Comparison of ENCODE assay signal across 3 fruit fly cellular contexts in the genomic region with DNA sequence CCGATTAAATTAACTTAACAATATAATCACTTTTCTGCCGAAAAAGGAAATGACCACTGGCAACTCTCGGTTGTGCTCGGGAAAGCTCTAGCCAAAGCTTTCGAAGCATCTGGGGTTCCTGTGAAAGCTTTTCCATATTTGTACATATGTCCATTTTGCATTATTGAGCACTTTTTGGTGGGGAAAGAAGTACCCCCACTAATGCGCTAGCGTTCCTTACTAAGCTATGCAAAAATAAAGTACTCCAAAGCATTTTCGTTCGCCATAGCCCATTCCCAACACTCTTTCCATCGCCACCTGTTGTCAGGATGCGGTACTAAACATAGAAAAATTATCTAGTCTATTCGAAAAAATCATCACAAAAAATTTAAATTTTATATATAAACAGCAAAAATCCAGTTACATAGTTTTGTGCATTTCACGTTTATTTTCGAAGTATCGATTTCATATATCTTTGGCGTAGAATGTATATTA.
A peak's percentile ranks its signal among the peaks of the same experiment; 100 is the strongest.
TF ChIP-seq lines count a peak whose summit lies in the region.

Nepl16 (minus strand) TSS at position 51 of the 474 bp plus-strand sequence.

- TF ChIP-seq CTCF in S2 (optimal IDR thresholded peaks at IDR 0.05; lab: Kevin White, UChicago): peak; percentile 38 to 68
- peak; percentile 88 for TF ChIP-seq CTCF in whole organism, embryonic (GFP tag; optimal IDR thresholded peaks at IDR 0.05; lab: Kevin White, UChicago)

TF ChIP-seq in Kc167, 6 proteins besides CTCF, POLR2A, EP300 and RAD21:
- TF ChIP-seq h (optimal IDR thresholded peaks at IDR 0.05; lab: Kevin White, UChicago) (peak; percentile 80), Sin3A (optimal IDR thresholded peaks at IDR 0.05; lab: Kevin White, UChicago) (no peak)
TF ChIP-seq in Kc167: peak in this region for 1.

TF ChIP-seq in whole organism, embryonic, 481 proteins besides CTCF, POLR2A, EP300 and RAD21:
- TF ChIP-seq CG8359 (GFP tag; optimal IDR thresholded peaks at IDR 0.05; lab: Kevin White, UChicago; ENCODE audit: borderline replicate concordance): no peak
- TF ChIP-seq zfh1 (GFP tag; IDR thresholded peaks at IDR 0.05; lab: Robert Waterston, UW): no peak
- TF ChIP-seq GATAe (GFP tag; conservative IDR thresholded peaks at IDR 0.05; lab: Robert Waterston, UW): no peak
- TF ChIP-seq esg (GFP tag; conservative IDR thresholded peaks at IDR 0.05; lab: Robert Waterston, UW): no peak
- TF ChIP-seq CG1529 (GFP tag; optimal IDR thresholded peaks at IDR 0.05; lab: Kevin White, UChicago): no peak
- no peak for TF ChIP-seq CG13624 (GFP tag; optimal IDR thresholded peaks at IDR 0.05; lab: Kevin White, UChicago)
- TF ChIP-seq C15 (GFP tag; IDR thresholded peaks at IDR 0.05; lab: Robert Waterston, UW): no peak
- peak; percentile 88 for TF ChIP-seq CG14965 (GFP tag; optimal IDR thresholded peaks at IDR 0.05; lab: Kevin White, UChicago; ENCODE audit: borderline replicate concordance)
- TF ChIP-seq Hmr (GFP tag; optimal IDR thresholded peaks at IDR 0.05; lab: Kevin White, UChicago): no peak
- TF ChIP-seq CG10979 (tag; optimal IDR thresholded peaks at IDR 0.05; lab: Kevin White, UChicago): peak; percentile 96
- no peak for TF ChIP-seq PHDP (tag; optimal IDR thresholded peaks at IDR 0.05; lab: Kevin White, UChicago)
- no peak for TF ChIP-seq ken (GFP tag; IDR thresholded peaks at IDR 0.05; lab: Robert Waterston, UW)
- TF ChIP-seq eve (GFP tag; optimal IDR thresholded peaks at IDR 0.05; lab: Kevin White, UChicago): peak in 1 of 2 experiments; percentile 51
- no peak for TF ChIP-seq CG34376 (GFP tag; optimal IDR thresholded peaks at IDR 0.05; lab: Kevin White, UChicago)
- no peak for TF ChIP-seq sr (GFP tag; IDR thresholded peaks at IDR 0.05; lab: Robert Waterston, UW)
- no peak for TF ChIP-seq E2f2 (GFP tag; IDR thresholded peaks at IDR 0.05; lab: Robert Waterston, UW)
- TF ChIP-seq zen (tag; optimal IDR thresholded peaks at IDR 0.05; lab: Kevin White, UChicago): no peak
- TF ChIP-seq kah (GFP tag; optimal IDR thresholded peaks at IDR 0.05; lab: Kevin White, UChicago): no peak
- no peak for TF ChIP-seq CG10565 (GFP tag; optimal IDR thresholded peaks at IDR 0.05; lab: Kevin White, UChicago)
- no peak for TF ChIP-seq CrebB (tag; optimal IDR thresholded peaks at IDR 0.05; lab: Kevin White, UChicago)
- peak; percentile 0 for TF ChIP-seq Ets65A (GFP tag; lab: Kevin White, UChicago)
- TF ChIP-seq CG16779 (GFP tag; IDR thresholded peaks at IDR 0.05; lab: Robert Waterston, UW): no peak
- TF ChIP-seq CG12104 (GFP tag; optimal IDR thresholded peaks at IDR 0.05; lab: Kevin White, UChicago): no peak
- no peak for TF ChIP-seq ems (GFP tag; optimal IDR thresholded peaks at IDR 0.05; lab: Kevin White, UChicago)
